Worm (Caenorhabditis elegans): Measurements from ENCODE around the gene pelo-1.

pelo-1 gene

DNA sequence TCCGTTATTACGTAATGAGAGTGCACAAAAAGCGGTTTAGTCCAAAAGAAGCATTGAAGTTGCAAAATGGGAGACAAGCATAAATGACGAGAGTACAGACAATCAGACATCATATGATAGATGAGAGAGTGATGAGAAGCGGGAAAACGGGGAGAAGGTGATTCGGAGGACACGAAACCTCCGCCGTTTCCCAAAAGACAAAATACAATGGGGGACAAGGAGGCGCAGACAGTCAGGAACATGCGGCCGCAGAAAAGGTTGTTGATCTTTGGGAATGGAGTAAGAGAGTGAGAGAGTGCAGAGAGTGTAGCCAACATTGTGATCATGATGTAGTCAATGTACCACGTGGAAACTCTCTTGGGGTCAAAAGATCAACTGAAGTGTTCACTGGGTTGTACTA is 33.6 kb upstream of the pelo-1 start:
- TF ChIP-seq nhr-23 (tag; optimal IDR thresholded peaks at IDR 0.05) (peak; percentile 94), pha-4 (tag; optimal IDR thresholded peaks at IDR 0.05) (peak; percentile 99), snpc-4 (tag; optimal IDR thresholded peaks at IDR 0.05) (peak; percentile 61), tbx-2 (tag; optimal IDR thresholded peaks at IDR 0.05) (peak; percentile 76), nhr-77 (tag; optimal IDR thresholded peaks at IDR 0.05) (peak; percentile 49), R02D3.7 (tag; optimal IDR thresholded peaks at IDR 0.05) (peak; percentile 69), nhr-12 (tag; optimal IDR thresholded peaks at IDR 0.05) (no peak), pqm-1 (tag; optimal IDR thresholded peaks at IDR 0.05) (peak; percentile 89), nhr-67 (tag; optimal IDR thresholded peaks at IDR 0.05) (no peak), skn-1 (tag; optimal IDR thresholded peaks at IDR 0.05) (peak; percentile 55), fos-1 (tag; optimal IDR thresholded peaks at IDR 0.05) (peak; percentile 81), lin-39 (tag; optimal IDR thresholded peaks at IDR 0.05) (peak; percentile 89), ceh-82 (tag; optimal IDR thresholded peaks at IDR 0.05) (no peak), elt-3 (tag; optimal IDR thresholded peaks at IDR 0.05) (no peak), jun-1 (tag; optimal IDR thresholded peaks at IDR 0.05) (peak; percentile 97), aly-2 (tag; optimal IDR thresholded peaks at IDR 0.05) (no peak), elt-1 (tag; optimal IDR thresholded peaks at IDR 0.05) (peak; percentile 76), ceh-16 (tag; optimal IDR thresholded peaks at IDR 0.05) (no peak), elt-2 (tag; optimal IDR thresholded peaks at IDR 0.05) (peak; percentile 89), fkh-10 (GFP tag; optimal IDR thresholded peaks at IDR 0.05) (peak; percentile 63), ama-1 (optimal IDR thresholded peaks at IDR 0.05) (no peak), nhr-28 (tag; optimal IDR thresholded peaks at IDR 0.05) (no peak), nhr-25 (tag; optimal IDR thresholded peaks at IDR 0.05) (peak; percentile 97), daf-12 (tag; optimal IDR thresholded peaks at IDR 0.05) (peak; percentile 28), nhr-43 (tag; optimal IDR thresholded peaks at IDR 0.05; ENCODE audit: poor library complexity, severe bottlenecking) (peak; percentile 96), nhr-11 (tag; optimal IDR thresholded peaks at IDR 0.05) (peak; percentile 100), mdl-1 (tag; optimal IDR thresholded peaks at IDR 0.05) (peak; percentile 93), ztf-4 (tag; optimal IDR thresholded peaks at IDR 0.05) (peak; percentile 12), lsy-12 (tag; optimal IDR thresholded peaks at IDR 0.05) (peak; percentile 97), egl-27 (tag; optimal IDR thresholded peaks at IDR 0.05) (peak; percentile 76), ztf-11 (tag; optimal IDR thresholded peaks at IDR 0.05) (no peak), egl-5 (tag; optimal IDR thresholded peaks at IDR 0.05) (peak; percentile 62), eor-1 (tag; optimal IDR thresholded peaks at IDR 0.05) (no peak), ZK546.5 (tag; optimal IDR thresholded peaks at IDR 0.05) (no peak), mml-1 (tag; optimal IDR thresholded peaks at IDR 0.05) (no peak), ceh-28 (tag; optimal IDR thresholded peaks at IDR 0.05) (peak; percentile 74), nhr-237 (tag; optimal IDR thresholded peaks at IDR 0.05) (no peak), nhr-76 (tag; optimal IDR thresholded peaks at IDR 0.05) (no peak), fkh-2 (tag; optimal IDR thresholded peaks at IDR 0.05) (no peak), unc-39 (tag; optimal IDR thresholded peaks at IDR 0.05) (no peak), ceh-9 (tag; optimal IDR thresholded peaks at IDR 0.05) (no peak), zag-1 (tag; optimal IDR thresholded peaks at IDR 0.05) (no peak), sea-2 (GFP tag; optimal IDR thresholded peaks at IDR 0.05) (peak; percentile 64), nfya-1 (tag; optimal IDR thresholded peaks at IDR 0.05; ENCODE audit: insufficient read depth) (peak; percentile 91), hmg-11 (tag; optimal IDR thresholded peaks at IDR 0.05) (peak; percentile 82), lin-15B (tag; optimal IDR thresholded peaks at IDR 0.05) (peak; percentile 60), unc-62 (GFP tag; optimal IDR thresholded peaks at IDR 0.05) (peak; percentile 85)

DNA sequence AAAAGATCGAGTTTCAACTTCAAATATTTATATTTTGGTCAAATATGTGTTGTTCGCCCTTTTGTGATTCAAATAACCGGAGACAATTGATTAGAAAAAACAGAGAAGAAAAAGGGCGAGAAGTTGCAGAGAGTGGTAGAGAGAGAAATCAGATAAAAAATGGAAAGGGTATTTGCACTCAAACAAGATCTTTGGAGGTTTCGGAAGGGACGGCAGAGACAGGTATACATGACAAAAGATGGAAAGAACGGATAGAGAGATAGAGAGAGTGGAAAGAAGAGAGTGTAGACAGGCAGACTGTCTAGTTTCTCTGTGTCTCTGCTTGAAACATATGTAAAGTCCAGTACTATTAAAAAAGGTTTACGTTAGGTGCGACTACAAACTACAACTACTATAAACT is 32.2 kb upstream of the pelo-1 start:
- TF ChIP-seq elt-3 (tag; optimal IDR thresholded peaks at IDR 0.05) (no peak), nhr-11 (tag; optimal IDR thresholded peaks at IDR 0.05) (no peak), tbx-2 (tag; optimal IDR thresholded peaks at IDR 0.05) (no peak), mml-1 (tag; optimal IDR thresholded peaks at IDR 0.05) (no peak), nhr-76 (tag; optimal IDR thresholded peaks at IDR 0.05) (no peak), unc-62 (GFP tag; optimal IDR thresholded peaks at IDR 0.05) (no peak), nhr-67 (tag; optimal IDR thresholded peaks at IDR 0.05) (no peak), pqm-1 (tag; optimal IDR thresholded peaks at IDR 0.05) (no peak), daf-12 (tag; optimal IDR thresholded peaks at IDR 0.05) (no peak), nhr-12 (tag; optimal IDR thresholded peaks at IDR 0.05) (no peak), jun-1 (tag; optimal IDR thresholded peaks at IDR 0.05) (no peak), R02D3.7 (tag; optimal IDR thresholded peaks at IDR 0.05) (no peak), sea-2 (GFP tag; optimal IDR thresholded peaks at IDR 0.05) (no peak), nhr-43 (tag; optimal IDR thresholded peaks at IDR 0.05; ENCODE audit: poor library complexity, severe bottlenecking) (peak; percentile 39), lin-15B (tag; optimal IDR thresholded peaks at IDR 0.05) (no peak), egl-27 (tag; optimal IDR thresholded peaks at IDR 0.05) (no peak), elt-1 (tag; optimal IDR thresholded peaks at IDR 0.05) (peak; percentile 84), nhr-23 (tag; optimal IDR thresholded peaks at IDR 0.05) (peak; percentile 47), aly-2 (tag; optimal IDR thresholded peaks at IDR 0.05) (no peak), ZK546.5 (tag; optimal IDR thresholded peaks at IDR 0.05) (no peak), snpc-4 (tag; optimal IDR thresholded peaks at IDR 0.05) (no peak), ceh-16 (tag; optimal IDR thresholded peaks at IDR 0.05) (no peak), pha-4 (tag; optimal IDR thresholded peaks at IDR 0.05) (peak; percentile 37), skn-1 (tag; optimal IDR thresholded peaks at IDR 0.05) (no peak), ceh-28 (tag; optimal IDR thresholded peaks at IDR 0.05) (no peak), mdl-1 (tag; optimal IDR thresholded peaks at IDR 0.05) (no peak), fkh-10 (GFP tag; optimal IDR thresholded peaks at IDR 0.05) (no peak), nhr-28 (tag; optimal IDR thresholded peaks at IDR 0.05) (no peak), eor-1 (tag; optimal IDR thresholded peaks at IDR 0.05) (no peak), hmg-11 (tag; optimal IDR thresholded peaks at IDR 0.05) (peak; percentile 59), egl-5 (tag; optimal IDR thresholded peaks at IDR 0.05) (no peak), ceh-82 (tag; optimal IDR thresholded peaks at IDR 0.05) (no peak), elt-2 (tag; optimal IDR thresholded peaks at IDR 0.05) (no peak), fkh-2 (tag; optimal IDR thresholded peaks at IDR 0.05) (no peak), fos-1 (tag; optimal IDR thresholded peaks at IDR 0.05) (no peak), lin-39 (tag; optimal IDR thresholded peaks at IDR 0.05) (no peak), unc-39 (tag; optimal IDR thresholded peaks at IDR 0.05) (no peak), zag-1 (tag; optimal IDR thresholded peaks at IDR 0.05) (no peak), ztf-11 (tag; optimal IDR thresholded peaks at IDR 0.05) (no peak), lsy-12 (tag; optimal IDR thresholded peaks at IDR 0.05) (no peak)
